Worm (Caenorhabditis elegans) whole organism, young adult: Measurements from ENCODE around the gene arrd-12.

Source experiments
- B0019.2 ChIP-seq: fragments of 200-800 bp; sonication (Bioruptor generic); conservative IDR thresholded peaks from 2 replicates; pipeline ENCODE4 v1.3.6; 2022; ENCODE audit warnings: missing genetic modification reagents, missing genetic modification characterization, missing compliant biosample characterization
- B0261.1 ChIP-seq: sonication (generic microtip); optimal IDR thresholded peaks from 2 replicates; lab custom pipeline; 2016; ENCODE audit warnings: mild to moderate bottlenecking, missing genetic modification characterization, moderate library complexity, missing compliant biosample characterization
- C17E4.6 ChIP-seq: fragments of 200-800 bp; sonication (Bioruptor generic); IDR thresholded peaks from 2 replicates; pipeline ENCODE4 v1.3.6; 2022; ENCODE audit warnings: missing genetic modification reagents, missing genetic modification characterization, missing compliant biosample characterization
- F23B12.7 ChIP-seq: sonication (generic microtip); optimal IDR thresholded peaks from 2 replicates; lab custom pipeline; 2017; ENCODE audit warnings: missing genetic modification characterization, mild to moderate bottlenecking, missing compliant biosample characterization, antibody characterized with exemption, moderate library complexity; ENCODE audit not compliant: insufficient read depth
- F49E8.2 ChIP-seq: sonication (generic microtip); optimal IDR thresholded peaks from 3 replicates; lab custom pipeline; 2017; ENCODE audit warnings: missing genetic modification characterization, mild to moderate bottlenecking, missing compliant biosample characterization, antibody characterized with exemption, moderate library complexity; ENCODE audit not compliant: insufficient read depth
- F57A8.1 ChIP-seq: fragments of 200-800 bp; sonication (Bioruptor generic); optimal IDR thresholded peaks from 2 replicates; lab custom pipeline; 2018; ENCODE audit warnings: mild to moderate bottlenecking, missing genetic modification characterization, moderate library complexity, missing compliant biosample characterization
- Y53F4B.3 ChIP-seq: fragments of 200-800 bp; sonication (Bioruptor generic); IDR thresholded peaks from 2 replicates; pipeline ENCODE4 v1.3.6; 2022; ENCODE audit warnings: missing genetic modification reagents, missing genetic modification characterization, missing compliant biosample characterization
- Y53G8AR.9 ChIP-seq: fragments of 200-800 bp; sonication (Bioruptor generic); conservative IDR thresholded peaks from 2 replicates; pipeline ENCODE4 v1.3.6; 2022; ENCODE audit warnings: missing genetic modification reagents, missing genetic modification characterization, missing compliant biosample characterization
- Y56A3A.18 ChIP-seq: fragments of 200-800 bp; sonication (Bioruptor generic); IDR thresholded peaks from 2 replicates; pipeline ENCODE4 v1.3.6; 2022; ENCODE audit warnings: missing genetic modification reagents, missing genetic modification characterization, missing compliant biosample characterization
- aptf-2 ChIP-seq: fragments of 200-800 bp; sonication (Bioruptor generic); conservative IDR thresholded peaks from 2 replicates; pipeline ENCODE4 v1.3.6; 2022; ENCODE audit warnings: missing genetic modification reagents, missing genetic modification characterization, missing compliant biosample characterization
- aptf-3 ChIP-seq: fragments of 200-800 bp; sonication (Bioruptor generic); IDR thresholded peaks from 2 replicates; pipeline ENCODE4 v1.3.6; 2022; ENCODE audit warnings: missing genetic modification characterization, missing compliant biosample characterization
- atf-7 ChIP-seq: sonication (generic microtip); optimal IDR thresholded peaks from 2 replicates; lab custom pipeline; 2017; ENCODE audit warnings: mild to moderate bottlenecking, missing genetic modification characterization, missing compliant biosample characterization
- attf-3 ChIP-seq: fragments of 200-800 bp; sonication (Bioruptor generic); conservative IDR thresholded peaks from 2 replicates; pipeline ENCODE4 v1.3.6; 2022; ENCODE audit warnings: missing genetic modification reagents, missing genetic modification characterization, missing compliant biosample characterization
- bed-2 ChIP-seq: fragments of 200-800 bp; sonication (Bioruptor generic); IDR thresholded peaks from 2 replicates; pipeline ENCODE4 v1.3.6; 2022; ENCODE audit warnings: missing genetic modification reagents, missing genetic modification characterization, missing compliant biosample characterization
- ccch-3 ChIP-seq: fragments of 200-800 bp; sonication (Bioruptor generic); optimal IDR thresholded peaks from 2 replicates; lab custom pipeline; 2018; ENCODE audit warnings: mild to moderate bottlenecking, missing genetic modification characterization, missing compliant biosample characterization
- ceh-100 ChIP-seq: fragments of 200-800 bp; sonication (Bioruptor generic); IDR thresholded peaks from 2 replicates; pipeline ENCODE4 v1.3.6; 2022; ENCODE audit warnings: missing genetic modification reagents, missing genetic modification characterization, missing compliant biosample characterization
- dpff-1 ChIP-seq: sonication (generic microtip); optimal IDR thresholded peaks from 2 replicates; lab custom pipeline; 2017; ENCODE audit warnings: mild to moderate bottlenecking, missing genetic modification characterization, missing compliant biosample characterization
- dpl-1 ChIP-seq: fragments of 150-350 bp; optimal IDR thresholded peaks from 2 replicates; lab custom pipeline; 2014; ENCODE audit warnings: missing biosample characterization, missing genetic modification reagents, missing genetic modification characterization
- efl-1 ChIP-seq: fragments of 150-350 bp; optimal IDR thresholded peaks from 2 replicates; lab custom pipeline; 2014; ENCODE audit warnings: missing biosample characterization, missing genetic modification reagents, missing genetic modification characterization
- fkh-3 ChIP-seq: sonication (generic microtip); optimal IDR thresholded peaks from 2 replicates; lab custom pipeline; 2016; ENCODE audit warnings: mild to moderate bottlenecking, missing genetic modification characterization, missing compliant biosample characterization
- hlh-12 ChIP-seq: sonication (generic microtip); optimal IDR thresholded peaks from 2 replicates; lab custom pipeline; 2016; ENCODE audit warnings: missing genetic modification characterization, missing compliant biosample characterization
- hlh-26 ChIP-seq: fragments of 200-800 bp; sonication (Bioruptor generic); conservative IDR thresholded peaks from 2 replicates; pipeline ENCODE4 v1.3.6; 2022; ENCODE audit warnings: missing genetic modification reagents, missing genetic modification characterization, missing compliant biosample characterization
- hmg-20 ChIP-seq: fragments of 200-800 bp; sonication (Bioruptor generic); IDR thresholded peaks from 2 replicates; pipeline ENCODE4 v1.3.6; 2022; ENCODE audit warnings: missing genetic modification reagents, missing genetic modification characterization, missing compliant biosample characterization
- hsf-1 ChIP-seq: fragments of 200-800 bp; sonication (Bioruptor generic); IDR thresholded peaks from 2 replicates; pipeline ENCODE4 v1.3.6; 2022; ENCODE audit warnings: missing genetic modification reagents, missing genetic modification characterization, missing compliant biosample characterization
- let-526 ChIP-seq: fragments of 200-800 bp; sonication (Bioruptor generic); IDR thresholded peaks from 2 replicates; pipeline ENCODE4 v1.3.6; 2022; ENCODE audit warnings: missing genetic modification reagents, missing genetic modification characterization, missing compliant biosample characterization
- lin-26 ChIP-seq: fragments of 200-800 bp; sonication (Bioruptor generic); IDR thresholded peaks from 2 replicates; pipeline ENCODE4 v1.3.6; 2022; ENCODE audit warnings: missing genetic modification reagents, missing genetic modification characterization, missing compliant biosample characterization
- lin-35 ChIP-seq, 3 experiments: fragments of 150-350 bp in 2 of 3; sonication (generic microtip) in 1 of 3; optimal IDR thresholded peaks; 2 replicates each; lab custom pipeline; 2014 to 2018; ENCODE audit warnings: missing biosample characterization in 3 of 3, missing genetic modification characterization in 3 of 3, missing genetic modification reagents in 3 of 3
- madf-10 ChIP-seq: sonication (generic microtip); optimal IDR thresholded peaks from 2 replicates; lab custom pipeline; 2016; ENCODE audit warnings: mild to moderate bottlenecking, missing genetic modification characterization, missing compliant biosample characterization
- madf-3 ChIP-seq: fragments of 200-800 bp; sonication (Bioruptor generic); IDR thresholded peaks from 2 replicates; pipeline ENCODE4 v1.3.6; 2022; ENCODE audit warnings: missing genetic modification reagents, missing genetic modification characterization, missing compliant biosample characterization
- madf-6 ChIP-seq: fragments of 200-800 bp; sonication (Bioruptor generic); IDR thresholded peaks from 2 replicates; pipeline ENCODE4 v1.3.6; 2022; ENCODE audit warnings: missing genetic modification reagents, missing genetic modification characterization, missing compliant biosample characterization
- madf-8 ChIP-seq: fragments of 200-800 bp; sonication (Bioruptor generic); conservative IDR thresholded peaks from 2 replicates; pipeline ENCODE4 v1.3.6; 2022; ENCODE audit warnings: missing genetic modification reagents, missing genetic modification characterization, missing compliant biosample characterization
- nfya-2 ChIP-seq: fragments of 200-800 bp; sonication (Bioruptor generic); IDR thresholded peaks from 2 replicates; pipeline ENCODE4 v1.3.6; 2022; ENCODE audit warnings: missing genetic modification reagents, missing genetic modification characterization, missing compliant biosample characterization
- nhr-27 ChIP-seq: fragments of 200-800 bp; sonication (Bioruptor generic); optimal IDR thresholded peaks from 2 replicates; lab custom pipeline; 2018; ENCODE audit warnings: mild to moderate bottlenecking, missing genetic modification characterization, moderate library complexity, missing compliant biosample characterization
- pha-4 ChIP-seq: fragments of 150-350 bp; sonication (generic microtip); optimal IDR thresholded peaks from 2 replicates; lab custom pipeline; 2014; ENCODE audit warnings: missing biosample characterization, missing genetic modification reagents, missing genetic modification characterization
- rcor-1 ChIP-seq: fragments of 200-800 bp; sonication (Bioruptor generic); IDR thresholded peaks from 2 replicates; pipeline ENCODE4 v1.3.6; 2022; ENCODE audit warnings: missing genetic modification reagents, missing genetic modification characterization, missing compliant biosample characterization
- rec-8 ChIP-seq, 2 experiments: sonication (generic microtip); optimal IDR thresholded peaks; 2 replicates each; lab custom pipeline; 2016; ENCODE audit warnings: mild to moderate bottlenecking in 2 of 2, missing genetic modification characterization in 2 of 2, missing genetic modification reagents in 2 of 2, missing genotype in 2 of 2, missing biosample characterization in 1 of 2, missing compliant biosample characterization in 1 of 2, moderate library complexity in 1 of 2
- sdz-38 ChIP-seq: sonication (generic microtip); optimal IDR thresholded peaks from 2 replicates; lab custom pipeline; 2016; ENCODE audit warnings: missing genotype, missing genetic modification characterization, missing compliant biosample characterization
- sea-2 ChIP-seq: fragments of 200-800 bp; sonication (Bioruptor generic); IDR thresholded peaks from 2 replicates; pipeline ENCODE4 v1.3.6; 2022; ENCODE audit warnings: missing genetic modification characterization, missing compliant biosample characterization
- snpc-1.1 ChIP-seq: sonication (generic microtip); optimal IDR thresholded peaks from 2 replicates; lab custom pipeline; 2017; ENCODE audit warnings: missing genetic modification characterization, mild to moderate bottlenecking, missing compliant biosample characterization, antibody characterized with exemption, moderate library complexity, missing genotype, missing genetic modification reagents; ENCODE audit not compliant: insufficient read depth
- snpc-3.4 ChIP-seq: sonication (generic microtip); optimal IDR thresholded peaks from 2 replicates; lab custom pipeline; 2017; ENCODE audit warnings: missing genetic modification characterization, mild to moderate bottlenecking, missing compliant biosample characterization, antibody characterized with exemption, moderate library complexity, missing genotype, missing genetic modification reagents
- somi-1 ChIP-seq: fragments of 200-800 bp; sonication (Bioruptor generic); optimal IDR thresholded peaks from 2 replicates; lab custom pipeline; 2018; ENCODE audit warnings: mild to moderate bottlenecking, missing genetic modification characterization, missing compliant biosample characterization
- unc-62 ChIP-seq: fragments of 150-350 bp; optimal IDR thresholded peaks from 2 replicates; lab custom pipeline; 2014; ENCODE audit warnings: missing biosample characterization, missing genetic modification reagents, missing genetic modification characterization
- ztf-22 ChIP-seq: fragments of 200-800 bp; sonication (Bioruptor generic); optimal IDR thresholded peaks from 2 replicates; lab custom pipeline; 2018; ENCODE audit warnings: mild to moderate bottlenecking, missing genetic modification characterization, moderate library complexity, missing compliant biosample characterization
- ztf-25 ChIP-seq: fragments of 200-800 bp; sonication (Bioruptor generic); IDR thresholded peaks from 2 replicates; pipeline ENCODE4 v1.3.6; 2022; ENCODE audit warnings: missing genetic modification reagents, missing genetic modification characterization, missing compliant biosample characterization
- ztf-3 ChIP-seq: fragments of 200-800 bp; sonication (Bioruptor generic); optimal IDR thresholded peaks from 2 replicates; lab custom pipeline; 2018; ENCODE audit warnings: mild to moderate bottlenecking, missing genetic modification characterization, missing compliant biosample characterization

arrd-12 gene

DNA sequence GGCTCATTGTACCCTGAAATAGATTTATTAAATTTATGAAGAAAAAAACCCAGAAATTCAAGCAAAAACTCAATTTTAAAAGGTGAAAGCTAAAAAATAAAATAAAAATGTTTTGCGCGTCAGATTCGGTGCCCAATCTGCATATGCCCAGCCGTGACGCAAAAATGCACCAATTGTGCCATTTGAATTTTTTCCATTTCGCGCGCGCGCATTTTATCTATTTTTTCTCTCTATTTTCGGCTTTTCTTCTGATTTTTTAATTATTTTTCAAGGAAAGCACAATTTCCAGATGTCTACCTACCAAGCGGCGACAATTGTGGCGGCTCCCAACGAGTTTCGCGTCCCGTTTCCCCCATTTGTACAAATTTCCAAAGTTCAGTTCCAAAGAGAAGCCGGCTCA is 40.3 kb upstream of the arrd-12 start, which contains the start of the genes Y54G9A.7 and bub-3 (continued):
- TF ChIP-seq madf-3 (GFP tag; lab: Robert Waterston, UW) (0 out of 2 replicates have a peak, but pooled peaks have one; percentile 70), snpc-3.4 (tag; lab: Kevin White, UChicago) (peak; percentile 48), ceh-100 (GFP tag; lab: Robert Waterston, UW) (peak; percentile 71), nhr-27 (tag; lab: Kevin White, UChicago) (no peak), sea-2 (GFP tag; lab: Robert Waterston, UW) (no peak), aptf-2 (peak; percentile 70; the same call in 1 of the 2 replicates), F57A8.1 (GFP tag; lab: Kevin White, UChicago) (no peak), snpc-1.1 (tag; lab: Kevin White, UChicago) (peak; percentile 35), C17E4.6 (GFP tag; lab: Robert Waterston, UW) (no peak), Y56A3A.18 (GFP tag; lab: Robert Waterston, UW) (no peak), hmg-20 (GFP tag; lab: Robert Waterston, UW) (no peak), unc-62 (no peak), rec-8 (tag; optimal IDR thresholded peaks at IDR 0.05; lab: Kevin White, UChicago) (no peak), Y53F4B.3 (GFP tag; lab: Robert Waterston, UW) (no peak), lin-26 (GFP tag; lab: Robert Waterston, UW) (no peak), efl-1 (GFP tag; lab: Kevin White, UChicago) (peak; percentile 95), B0261.1 (tag; lab: Kevin White, UChicago) (no peak), hlh-12 (tag; lab: Kevin White, UChicago) (no peak), F49E8.2 (tag; lab: Kevin White, UChicago) (peak; percentile 22), madf-6 (peak; percentile 97), lin-35 (GFP tag; optimal IDR thresholded peaks at IDR 0.05; lab: Kevin White, UChicago) (peak in 1 of 3 experiments; percentile 38), B0019.2 (no peak), hsf-1 (GFP tag; lab: Robert Waterston, UW) (peak; percentile 53; the same call in 1 of the 2 replicates), ztf-3 (GFP tag; lab: Kevin White, UChicago) (no peak), let-526 (no peak), somi-1 (no peak)

DNA sequence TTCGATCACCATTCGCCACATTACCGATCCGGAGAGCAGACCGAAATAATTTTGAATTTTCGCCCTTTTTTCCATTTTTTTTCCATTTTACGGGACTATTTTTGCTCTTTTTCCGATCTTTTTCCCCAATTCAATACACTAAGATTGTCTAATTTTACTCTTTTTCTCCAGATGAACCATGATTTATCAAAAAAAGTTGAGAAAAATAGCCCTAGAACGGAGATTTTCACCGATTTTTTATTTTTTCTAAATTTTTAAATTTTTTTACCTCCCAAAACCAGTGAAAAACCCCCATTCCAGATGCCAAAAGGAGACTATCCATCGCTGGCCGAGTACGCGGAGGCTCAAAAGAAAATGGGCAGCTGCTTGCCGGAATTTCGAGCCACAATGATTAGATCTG is 36.6 kb upstream of the arrd-12 start, which contains the start of gene Y54G9A.9:
TSS of gene Y54G9A.9 (plus strand) at position 301 of the 400 bp plus-strand sequence.
- TF ChIP-seq ztf-25 (GFP tag; lab: Robert Waterston, UW) (no peak), unc-62 (no peak), dpl-1 (GFP tag; lab: Kevin White, UChicago) (no peak), madf-10 (tag; lab: Kevin White, UChicago) (no peak)

DNA sequence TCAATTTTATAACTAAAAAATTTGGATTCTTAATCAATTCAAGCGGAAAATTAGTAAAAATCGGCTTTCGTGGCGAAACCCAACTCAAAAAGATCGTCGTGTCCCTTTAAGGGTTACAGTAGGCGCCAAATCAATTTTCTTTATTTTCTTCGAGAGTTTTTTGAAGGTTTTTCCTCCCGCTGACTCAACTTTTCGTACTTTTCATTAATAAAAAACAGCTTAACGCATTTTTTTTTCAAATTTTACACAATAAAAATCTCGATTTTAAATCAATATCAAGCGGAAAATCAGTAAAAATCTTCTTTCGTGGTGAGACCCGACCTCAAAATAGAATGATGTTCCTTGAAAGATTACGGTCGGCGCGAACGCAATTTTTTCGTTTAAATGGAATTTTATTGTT is 33.9 kb upstream of the arrd-12 start:
- no peak for TF ChIP-seq madf-10 (tag; lab: Kevin White, UChicago)
- no peak for TF ChIP-seq ztf-22 (GFP tag; lab: Kevin White, UChicago)
- TF ChIP-seq sdz-38 = no peak
- TF ChIP-seq hlh-26 (GFP tag; lab: Robert Waterston, UW) = no peak
- no peak for TF ChIP-seq unc-62
- TF ChIP-seq Y53G8AR.9 = no peak
- TF ChIP-seq fkh-3 (tag; lab: Kevin White, UChicago) = no peak
- TF ChIP-seq B0261.1 (tag; lab: Kevin White, UChicago) = no peak
- no peak for TF ChIP-seq pha-4 (tag; lab: Kevin White, UChicago)
- TF ChIP-seq sea-2 (GFP tag; lab: Robert Waterston, UW) = no peak
- TF ChIP-seq rcor-1 (GFP tag; lab: Robert Waterston, UW) = no peak
- TF ChIP-seq dpff-1 (tag; lab: Kevin White, UChicago) = no peak
- TF ChIP-seq F23B12.7 (tag; lab: Kevin White, UChicago) = no peak
- TF ChIP-seq nfya-2 (GFP tag; lab: Robert Waterston, UW) = no peak
- TF ChIP-seq F49E8.2 (tag; lab: Kevin White, UChicago) = no peak
- TF ChIP-seq aptf-3 (GFP tag; lab: Robert Waterston, UW) = no peak
- no peak for TF ChIP-seq attf-3 (GFP tag; lab: Robert Waterston, UW)
- no peak for TF ChIP-seq atf-7 (tag; lab: Kevin White, UChicago)
- TF ChIP-seq snpc-1.1 (tag; lab: Kevin White, UChicago) = no peak
- no peak for TF ChIP-seq ccch-3
- TF ChIP-seq madf-8 (GFP tag; lab: Robert Waterston, UW) = peak; percentile 79
- TF ChIP-seq bed-2 (GFP tag; lab: Robert Waterston, UW) = no peak
